Fruit fly (Drosophila melanogaster) Kc167 (cell line): ENCODE results near the gene Prx4.

Experiments used
- Myc ChIP-seq: fragments of >200 bp; optimal IDR thresholded peaks from 2 replicates; lab custom pipeline; 2017; ENCODE audit warnings: missing external identifiers
- Sin3A ChIP-seq: fragments of >200 bp; optimal IDR thresholded peaks from 2 replicates; lab custom pipeline; 2018; ENCODE audit warnings: missing external identifiers
- h ChIP-seq: fragments of >200 bp; optimal IDR thresholded peaks from 3 replicates; lab custom pipeline; 2018; ENCODE audit warnings: missing external identifiers
- insv ChIP-seq: fragments of >200 bp; optimal IDR thresholded peaks from 3 replicates; lab custom pipeline; 2018; ENCODE audit warnings: missing external identifiers
- psq ChIP-seq: fragments of >200 bp; optimal IDR thresholded peaks from 2 replicates; lab custom pipeline; 2017; ENCODE audit warnings: missing external identifiers
- ttk ChIP-seq: sonication (Bioruptor generic); optimal IDR thresholded peaks from 2 replicates; lab custom pipeline; 2017; ENCODE audit warnings: missing external identifiers

Gene Prx4

dm6 chr3L:3042150-3043049 is at the start of gene Prx4:
Prx4 (plus strand) TSS chr3L:3042359.
- TF ChIP-seq Myc (lab: Kevin White, UChicago) (no peak), Sin3A (lab: Kevin White, UChicago) (no peak), psq (no peak), insv (lab: Kevin White, UChicago) (no peak), ttk (no peak)

- TF ChIP-seq insv (lab: Kevin White, UChicago) (no peak), psq (no peak), Sin3A (lab: Kevin White, UChicago) (no peak), h (lab: Kevin White, UChicago) (no peak), Myc (lab: Kevin White, UChicago) (no peak), ttk (no peak)
Measured at dm6 chr3L:2994872-2995271, 47.3 kb upstream of the Prx4 start, which contains the start of gene CG2113. CG2113 (plus strand) TSS chr3L:2995172.

dm6 chr3L:3001445-3001844 is 40.7 kb upstream of the Prx4 start, which contains the start of gene FMRFaR:
FMRFaR (plus strand) TSS chr3L:3001716.
- TF ChIP-seq psq: no peak
- no peak for TF ChIP-seq Myc (lab: Kevin White, UChicago)
- TF ChIP-seq Sin3A (lab: Kevin White, UChicago): no peak
- no peak for TF ChIP-seq h (lab: Kevin White, UChicago)
- no peak for TF ChIP-seq insv (lab: Kevin White, UChicago)
- TF ChIP-seq ttk: no peak

dm6 chr3L:3013496-3013895 is 28.7 kb upstream of the Prx4 start:
- TF ChIP-seq Myc (lab: Kevin White, UChicago) (no peak), ttk (no peak), Sin3A (lab: Kevin White, UChicago) (no peak), insv (lab: Kevin White, UChicago) (no peak), h (lab: Kevin White, UChicago) (no peak), psq (no peak)

dm6 chr3L:3015969-3016368 is 26.2 kb upstream of the Prx4 start, which contains the start of gene CG32488:
CG32488 (minus strand) TSS chr3L:3016069.
- TF ChIP-seq insv (lab: Kevin White, UChicago) (no peak), h (lab: Kevin White, UChicago) (no peak), psq (no peak), Myc (lab: Kevin White, UChicago) (no peak), ttk (no peak), Sin3A (lab: Kevin White, UChicago) (no peak)

- TF ChIP-seq Sin3A (lab: Kevin White, UChicago): no peak
Measured at dm6 chr3L:3017156-3017555, 25.0 kb upstream of the Prx4 start, which contains the start of gene CG32487. CG32487 (minus strand) TSS chr3L:3017256.

dm6 chr3L:3026421-3026820 is 15.7 kb upstream of the Prx4 start, which contains the start of gene aly:
aly (minus strand) TSS chr3L:3026521.
- TF ChIP-seq ttk: no peak
- no peak for TF ChIP-seq Myc (lab: Kevin White, UChicago)
- TF ChIP-seq psq: no peak
- TF ChIP-seq h (lab: Kevin White, UChicago): no peak
- no peak for TF ChIP-seq Sin3A (lab: Kevin White, UChicago)
- no peak for TF ChIP-seq insv (lab: Kevin White, UChicago)

- no peak for TF ChIP-seq insv (lab: Kevin White, UChicago)
- no peak for TF ChIP-seq Sin3A (lab: Kevin White, UChicago)
- no peak for TF ChIP-seq h (lab: Kevin White, UChicago)
- TF ChIP-seq Myc (lab: Kevin White, UChicago): no peak
- TF ChIP-seq psq: no peak
- no peak for TF ChIP-seq ttk
Measured at dm6 chr3L:3034779-3035643, 7.1 kb upstream of the Prx4 start, which contains the start of gene CG2162. CG2162 (plus strand) TSS chr3L:3035196.

- TF ChIP-seq Myc (lab: Kevin White, UChicago) (no peak), ttk (no peak)
Measured at dm6 chr3L:3035769-3036583, 6.2 kb upstream of the Prx4 start.

- no peak for TF ChIP-seq Myc (lab: Kevin White, UChicago)
- no peak for TF ChIP-seq ttk
- no peak for TF ChIP-seq psq
- TF ChIP-seq insv (lab: Kevin White, UChicago): no peak
- no peak for TF ChIP-seq h (lab: Kevin White, UChicago)
- no peak for TF ChIP-seq Sin3A (lab: Kevin White, UChicago)
Measured at dm6 chr3L:3036951-3037586, 5.1 kb upstream of the Prx4 start.
